Worm (Caenorhabditis elegans): ENCODE results near the gene T25E4.2.
"Not testable (repeated sequence)": the region's sequence is repeated elsewhere in the genome, so short reads cannot be mapped to it uniquely, and the experiment has no call there.

T25E4.2 gene

DNA sequence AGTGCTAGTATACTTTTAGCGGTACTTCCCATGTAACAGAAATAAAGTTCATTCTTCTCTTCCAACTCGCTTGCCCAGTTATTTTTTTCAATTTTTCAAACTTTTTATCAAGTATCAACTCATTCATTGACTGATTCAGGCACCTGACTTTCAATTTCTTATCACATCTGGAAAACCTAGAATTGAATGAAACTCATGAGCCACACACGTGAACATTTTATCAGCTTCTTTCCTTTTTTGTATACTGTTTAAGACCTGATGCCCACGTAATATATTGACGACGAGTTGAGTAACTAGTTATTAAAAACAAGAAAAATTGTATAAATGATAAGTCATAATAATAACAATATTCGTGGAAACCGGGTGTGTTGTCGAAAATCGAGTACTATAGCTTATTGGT, 28.7 kb downstream of the T25E4.2 start:
- no peak for TF ChIP-seq unc-62 (GFP tag; optimal IDR thresholded peaks at IDR 0.05)

DNA sequence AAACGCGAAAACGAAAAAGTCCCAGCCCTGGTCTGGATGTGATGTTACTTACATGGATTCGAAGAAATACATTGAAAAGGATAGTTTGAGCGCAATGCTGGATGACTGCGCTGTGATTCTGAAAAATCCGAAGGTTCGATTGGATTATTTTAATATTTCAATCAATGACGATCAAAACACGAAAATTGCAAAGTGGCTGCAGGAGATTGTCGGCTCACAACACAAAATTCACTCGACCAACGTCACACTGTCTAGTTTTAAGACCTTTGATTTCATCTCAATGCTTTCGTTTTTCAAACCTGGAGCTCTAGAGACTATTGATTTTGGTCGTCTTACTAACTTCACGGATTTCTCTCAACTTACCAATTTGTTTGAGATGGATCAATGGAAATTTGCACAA, 30.7 kb downstream of the T25E4.2 start, which contains the start of gene C17C3.5:
Gene C17C3.5, plus strand, starts transcription at position 301 of the 400 bp plus-strand sequence.
- TF ChIP-seq unc-62 (GFP tag; optimal IDR thresholded peaks at IDR 0.05): no peak

DNA sequence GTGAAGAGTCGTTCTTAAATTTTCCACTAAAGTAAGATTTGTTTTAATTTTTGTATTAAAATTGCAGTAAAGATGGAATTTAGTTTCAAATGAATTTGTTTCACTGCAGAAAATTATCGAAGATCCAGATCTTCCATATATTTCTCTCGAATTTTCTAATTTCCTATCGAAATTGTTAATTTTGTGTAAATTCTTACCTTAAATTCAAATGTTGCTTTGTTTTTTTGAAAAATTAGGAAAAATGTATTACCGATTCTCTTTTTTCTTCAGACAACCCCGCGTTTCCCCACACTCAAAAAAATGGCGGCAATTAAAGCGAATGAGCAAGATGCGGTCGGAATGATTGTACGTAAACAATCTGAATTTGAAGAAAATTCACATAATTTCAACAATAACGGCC, 32.5 kb downstream of the T25E4.2 start, which contains the start of gene C17C3.6:
Gene C17C3.6, plus strand, starts transcription at position 301 of the 400 bp plus-strand sequence.
- no peak for TF ChIP-seq unc-62 (GFP tag; optimal IDR thresholded peaks at IDR 0.05)

DNA sequence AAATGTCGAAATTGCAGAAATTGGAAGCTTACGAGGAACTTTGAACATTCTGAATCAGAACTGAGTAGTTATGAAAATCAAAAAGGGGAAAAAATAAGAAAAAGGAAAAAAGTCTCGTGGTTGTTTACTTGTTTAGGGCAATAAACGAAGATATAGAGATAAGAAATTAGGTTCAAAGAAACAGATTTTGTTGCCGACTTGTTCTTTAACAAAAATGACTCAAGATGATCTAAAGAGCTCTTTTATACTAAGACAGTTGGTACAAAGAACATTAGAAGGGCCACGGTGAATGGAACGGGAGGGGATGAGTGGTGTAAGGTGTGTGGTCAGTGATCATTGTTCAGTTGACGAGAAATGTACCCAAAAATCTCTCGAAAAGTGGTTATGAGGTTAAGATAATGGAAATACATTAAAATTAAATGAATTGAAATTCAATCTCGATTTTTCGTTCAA, 34.7 kb downstream of the T25E4.2 start, which contains the start of gene acdh-2:
Gene acdh-2, minus strand, starts transcription at position 51 of the 453 bp plus-strand sequence.
- TF ChIP-seq unc-62 (GFP tag; optimal IDR thresholded peaks at IDR 0.05): no peak

DNA sequence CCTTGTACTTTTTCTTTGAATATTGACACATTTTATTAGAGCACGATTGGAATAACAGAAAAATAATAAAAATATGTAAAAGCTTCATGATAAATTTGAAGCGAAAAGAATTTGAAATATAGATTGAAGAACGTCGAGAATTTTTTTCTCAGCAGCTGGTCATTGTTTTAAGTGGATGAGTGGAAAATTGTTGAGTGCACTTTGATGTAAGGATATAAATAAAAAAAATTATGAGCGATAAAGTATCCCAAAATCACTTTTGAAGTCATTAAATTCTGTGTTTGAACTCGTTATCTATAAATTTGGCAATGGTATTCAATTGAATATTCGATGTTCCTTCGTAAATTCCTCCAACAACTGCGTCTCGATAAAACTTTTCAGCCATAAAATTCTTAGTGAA, 37.4 kb downstream of the T25E4.2 start, which contains the start of gene ins-13:
Gene ins-13, minus strand, starts transcription at position 101 of the 400 bp plus-strand sequence.
- TF ChIP-seq unc-62 (GFP tag; optimal IDR thresholded peaks at IDR 0.05): no peak

DNA sequence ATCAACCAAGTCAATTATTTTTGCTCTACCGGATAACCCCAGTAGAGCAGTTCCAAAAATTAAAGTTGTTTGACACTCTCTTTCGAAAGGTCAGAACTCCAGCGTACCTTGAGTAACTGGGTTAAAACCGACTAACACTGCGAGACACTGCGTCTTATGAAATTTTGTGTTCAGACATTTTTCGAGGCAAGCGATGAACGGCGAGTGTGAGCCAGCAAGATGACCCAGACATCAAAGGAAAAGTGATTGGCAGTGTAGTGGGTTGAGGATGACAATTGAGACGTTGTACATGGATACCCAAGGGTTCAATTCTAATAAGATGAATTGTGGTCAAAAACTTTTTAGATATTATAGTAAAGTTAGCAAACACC, 38.1 kb downstream of the T25E4.2 start:
- TF ChIP-seq unc-62 (GFP tag; optimal IDR thresholded peaks at IDR 0.05): no peak

- peak; percentile 12 for TF ChIP-seq unc-62 (GFP tag; optimal IDR thresholded peaks at IDR 0.05)
These were observed 38.6 kb downstream of the T25E4.2 start for ce11 chrII:5543476-5544144.

DNA sequence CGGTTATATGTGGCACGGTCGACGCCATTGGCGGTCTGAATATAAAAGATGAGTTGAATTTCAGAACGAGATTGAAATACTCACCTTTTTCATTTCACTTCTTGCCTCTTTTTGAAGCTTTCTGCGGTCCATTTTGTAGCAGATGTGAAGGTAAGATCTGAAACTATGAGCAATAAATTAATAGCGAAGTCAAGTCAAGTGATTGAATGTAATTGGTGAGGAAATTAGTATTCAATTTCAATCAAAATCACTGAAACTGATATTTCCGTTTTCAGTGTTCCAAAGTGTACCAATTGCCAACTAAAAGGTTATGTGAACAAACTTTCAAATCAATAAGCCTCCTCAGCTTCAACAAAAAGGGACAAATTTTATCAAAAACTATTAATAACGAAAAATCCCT, 40.5 kb downstream of the T25E4.2 start, which contains the start of gene C17C3.24:
Gene C17C3.24, minus strand, starts transcription at position 101 of the 400 bp plus-strand sequence.
- no peak for TF ChIP-seq unc-62 (GFP tag; optimal IDR thresholded peaks at IDR 0.05)

- TF ChIP-seq unc-62 (GFP tag; optimal IDR thresholded peaks at IDR 0.05): not testable (repeated sequence)
These were observed 42.1 kb downstream of the T25E4.2 start, which contains the start of gene hlh-27 for ce11 chrII:5540113-5540512. hlh-27 (minus strand) TSS chrII:5540213.

ce11 chrII:5537524-5537923, 44.7 kb downstream of the T25E4.2 start, which contains the start of gene C17C3.11:
C17C3.11 (plus strand) TSS chrII:5537824.
- TF ChIP-seq unc-62 (GFP tag; optimal IDR thresholded peaks at IDR 0.05): no peak

DNA sequence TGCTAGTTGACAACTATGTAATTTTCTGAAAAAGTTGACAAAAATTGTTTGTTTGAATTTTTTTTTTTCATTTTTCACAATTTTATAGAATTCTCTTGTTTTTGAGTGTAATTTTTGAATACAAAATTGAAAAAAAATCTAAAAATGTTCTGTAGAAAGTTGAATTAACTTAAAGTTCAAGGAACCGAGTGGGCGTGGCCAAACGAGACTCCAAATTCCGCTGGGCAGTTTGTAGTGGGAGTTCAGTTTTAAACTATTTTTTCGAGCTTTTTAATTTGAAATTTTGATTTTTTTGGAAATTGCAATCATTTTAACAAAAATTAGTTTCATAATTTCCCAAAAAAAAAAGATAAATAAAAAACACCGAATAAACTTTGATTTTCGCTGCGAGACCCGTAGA, 45.1 kb downstream of the T25E4.2 start:
- TF ChIP-seq unc-62 (GFP tag; optimal IDR thresholded peaks at IDR 0.05): no peak

DNA sequence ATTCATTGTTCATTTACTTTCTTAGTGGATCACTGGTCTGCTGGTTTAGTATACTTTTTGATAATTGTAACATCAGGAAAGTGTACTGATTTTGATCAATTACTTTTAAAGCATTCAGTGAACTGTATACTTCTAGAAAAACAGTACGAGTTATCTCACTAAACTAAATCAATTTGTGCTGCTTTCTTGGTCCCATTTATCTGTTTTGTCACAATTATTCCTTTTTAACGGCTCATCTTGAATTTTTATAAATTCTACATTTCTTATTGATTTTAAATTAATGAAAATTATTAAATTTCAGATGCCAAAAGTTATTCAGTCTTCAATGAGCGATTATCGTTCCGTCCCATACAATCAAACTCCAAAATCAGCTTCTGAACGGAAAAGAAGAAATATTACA, 47.3 kb downstream of the T25E4.2 start, which contains the start of gene hlh-25:
Gene hlh-25, plus strand, starts transcription at position 301 of the 400 bp plus-strand sequence.
- not testable (repeated sequence) for TF ChIP-seq unc-62 (GFP tag; optimal IDR thresholded peaks at IDR 0.05)

- TF ChIP-seq unc-62 (GFP tag; optimal IDR thresholded peaks at IDR 0.05): no peak
These were observed 48.6 kb downstream of the T25E4.2 start, which contains the start of gene hlh-26 for ce11 chrII:5533642-5534041. hlh-26 (minus strand) TSS chrII:5533742.

DNA sequence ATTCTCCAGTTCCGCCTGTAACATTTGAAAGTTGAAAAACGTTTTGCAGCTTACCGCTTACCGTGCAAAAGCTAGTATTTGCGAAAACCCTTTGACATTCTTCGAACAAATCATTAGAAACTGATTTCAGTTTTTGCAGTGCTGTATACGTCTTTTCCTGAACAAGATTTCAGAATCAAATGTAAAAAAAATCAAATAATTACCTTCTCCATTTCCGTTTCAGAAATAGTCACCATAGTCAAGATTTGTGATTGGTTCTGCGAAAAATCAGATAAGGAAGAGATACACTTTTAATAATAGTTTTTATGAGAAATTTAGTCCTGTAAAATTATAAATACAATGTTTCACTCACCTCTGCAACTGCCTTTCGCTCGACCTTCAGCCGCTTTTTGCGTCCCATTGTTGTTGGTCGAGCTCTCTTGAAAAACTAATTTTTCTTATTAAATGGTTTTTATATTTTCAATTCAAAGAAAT, 50.3 kb downstream of the T25E4.2 start, which contains the start of gene C17C3.9:
Gene C17C3.9, minus strand, starts transcription at position 424 of the 474 bp plus-strand sequence.
- no peak for TF ChIP-seq unc-62 (GFP tag; optimal IDR thresholded peaks at IDR 0.05)

All from whole organism, dauer.